Worm (Caenorhabditis elegans) whole organism, L4/young adult: ENCODE data around the gene kmo-1.
"Not testable (repeated sequence)": the region's sequence is repeated elsewhere in the genome, so short reads cannot be mapped to it uniquely, and the experiment has no call there.

Experiments used
- W03F9.2 ChIP-seq: fragments of 150-350 bp; optimal IDR thresholded peaks from 2 replicates; lab custom pipeline; 2014; ENCODE audit warnings: missing biosample characterization, missing genetic modification characterization
- dao-5 ChIP-seq: sonication (generic microtip); optimal IDR thresholded peaks from 2 replicates; lab custom pipeline; 2016; ENCODE audit warnings: missing genotype, missing genetic modification characterization, moderate library complexity, missing compliant biosample characterization
- him-1 ChIP-seq: sonication (generic microtip); optimal IDR thresholded peaks from 2 replicates; lab custom pipeline; 2016; ENCODE audit warnings: missing genotype, missing genetic modification reagents, missing genetic modification characterization, missing compliant biosample characterization

kmo-1 gene

DNA sequence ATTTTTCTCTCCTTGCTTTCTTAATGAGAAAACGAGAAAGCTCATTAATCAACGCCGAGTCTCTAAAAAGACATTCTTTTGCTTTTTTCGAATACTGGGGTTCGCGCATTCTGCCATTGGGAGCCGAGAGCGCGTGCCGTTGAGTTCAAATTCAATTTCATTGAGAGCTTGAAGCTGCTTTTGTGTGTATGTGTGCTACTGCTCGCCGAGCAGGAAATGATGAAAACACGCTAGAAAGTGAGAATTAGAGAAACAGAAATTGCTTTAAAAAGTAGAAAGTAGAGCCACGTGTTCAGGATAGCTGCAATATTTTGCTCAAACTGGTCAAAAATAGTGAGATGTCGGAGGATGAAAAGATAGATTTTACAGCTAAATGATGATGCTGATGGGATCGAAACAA is 44.6 kb downstream of the kmo-1 start:
- peak; percentile 4 for TF ChIP-seq him-1 (tag; lab: Kevin White, UChicago)
- TF ChIP-seq dao-5, result no peak
- TF ChIP-seq W03F9.2 (tag; lab: Kevin White, UChicago), result no peak

DNA sequence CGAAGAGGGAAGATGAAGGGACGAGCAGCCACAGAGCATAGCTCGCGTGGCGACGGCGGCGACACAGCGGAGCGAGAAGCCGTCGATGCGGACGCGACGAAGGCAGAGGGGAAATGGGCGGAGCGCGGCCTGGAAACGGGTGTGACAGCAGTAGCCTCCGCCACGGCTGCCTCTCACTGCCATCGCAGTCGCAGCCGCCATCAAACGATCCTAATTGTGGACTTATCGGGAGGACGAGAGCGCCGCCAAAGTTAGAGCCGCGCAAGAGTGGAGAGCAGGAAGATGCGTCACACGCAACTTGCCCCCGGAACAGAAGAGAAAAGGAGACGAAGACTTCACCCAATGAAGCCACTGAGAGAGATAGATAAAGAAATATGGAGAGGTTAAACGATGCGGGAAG is 46.0 kb downstream of the kmo-1 start:
- TF ChIP-seq him-1 (tag; lab: Kevin White, UChicago) (peak; percentile 41), W03F9.2 (tag; lab: Kevin White, UChicago) (no peak)

DNA sequence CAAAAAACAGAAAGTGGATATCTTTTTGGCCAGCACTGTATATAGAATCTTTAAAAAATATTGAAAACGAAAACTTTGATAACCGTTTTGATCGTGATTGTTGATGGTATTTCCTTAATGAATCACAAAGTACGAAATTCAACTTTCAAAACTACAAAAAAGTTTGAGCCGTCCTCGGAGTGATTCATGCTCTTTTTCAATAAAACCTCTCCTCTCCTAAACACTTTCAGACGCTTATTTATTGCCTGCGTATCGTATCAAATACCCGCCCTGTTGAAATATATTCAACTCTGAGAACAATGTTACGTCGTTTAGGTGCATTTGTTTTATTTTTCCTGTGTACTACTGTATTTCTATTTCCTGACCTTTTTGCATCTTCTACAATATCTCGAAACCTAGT is 49.4 kb downstream of the kmo-1 start:
- TF ChIP-seq dao-5, result no peak
- no peak for TF ChIP-seq him-1 (tag; lab: Kevin White, UChicago)
- TF ChIP-seq W03F9.2 (tag; lab: Kevin White, UChicago), result no peak

DNA sequence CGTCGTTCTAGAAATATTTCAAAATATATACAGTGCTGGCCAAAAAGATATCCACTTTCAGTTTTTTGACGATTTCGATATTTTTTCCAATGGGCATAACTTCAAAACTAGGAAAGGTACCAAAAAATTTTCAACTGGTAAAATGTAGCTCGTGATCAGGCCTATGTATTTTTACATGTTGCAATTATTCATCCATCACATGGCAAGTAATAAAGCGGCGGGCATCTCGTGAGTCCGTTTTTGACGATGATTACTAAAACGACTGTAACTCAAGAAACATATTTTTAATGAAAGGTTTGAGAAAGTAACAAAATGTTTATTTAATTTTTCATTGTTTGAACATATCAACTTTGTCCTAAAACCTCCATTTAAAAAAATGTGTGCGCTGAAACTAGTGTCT is 50.3 kb downstream of the kmo-1 start, which contains the start of gene F10C2.3:
TSS of gene F10C2.3 (plus strand) at position 301 of the 400 bp plus-strand sequence.
- not testable (repeated sequence) for TF ChIP-seq dao-5; him-1 (tag; lab: Kevin White, UChicago); W03F9.2 (tag; lab: Kevin White, UChicago)
